Worm (Caenorhabditis elegans) whole organism, midembryonic: ENCODE data around the gene C07H4.1.

Source experiments
- T22C8.4 ChIP-seq: fragments of 200-800 bp; sonication (Bioruptor generic); IDR thresholded peaks from 2 replicates; pipeline ENCODE4 v1.3.6; 2022; ENCODE audit warnings: missing genetic modification characterization, missing compliant biosample characterization
- flt-1 ChIP-seq: fragments of 200-800 bp; sonication (Bioruptor generic); IDR thresholded peaks from 2 replicates; pipeline ENCODE4 v1.3.6; 2022; ENCODE audit warnings: missing genetic modification characterization, missing compliant biosample characterization
- med-1 ChIP-seq: sonication (generic microtip); optimal IDR thresholded peaks from 2 replicates; lab custom pipeline; 2017; ENCODE audit warnings: missing genetic modification characterization, mild to moderate bottlenecking, missing compliant biosample characterization, antibody characterized with exemption, missing genetic modification reagents; ENCODE audit not compliant: insufficient read depth
- ref-1 ChIP-seq: fragments of 200-800 bp; sonication (Bioruptor generic); conservative IDR thresholded peaks from 2 replicates; pipeline ENCODE4 v1.3.6; 2022; ENCODE audit warnings: missing genetic modification reagents, missing genetic modification characterization, missing compliant biosample characterization
- tab-1 ChIP-seq: fragments of 200-800 bp; sonication (Bioruptor generic); IDR thresholded peaks from 2 replicates; pipeline ENCODE4 v1.3.6; 2022; ENCODE audit warnings: missing genetic modification characterization, missing compliant biosample characterization
- ztf-23 ChIP-seq: fragments of 200-800 bp; sonication (Bioruptor generic); IDR thresholded peaks from 2 replicates; pipeline ENCODE4 v1.3.6; 2022; ENCODE audit warnings: missing genetic modification reagents, missing genetic modification characterization, missing compliant biosample characterization
- ztf-29 ChIP-seq: fragments of 200-800 bp; sonication (Bioruptor generic); IDR thresholded peaks from 2 replicates; pipeline ENCODE4 v1.3.6; 2022; ENCODE audit warnings: missing genetic modification reagents, missing genetic modification characterization, missing compliant biosample characterization

DNA sequence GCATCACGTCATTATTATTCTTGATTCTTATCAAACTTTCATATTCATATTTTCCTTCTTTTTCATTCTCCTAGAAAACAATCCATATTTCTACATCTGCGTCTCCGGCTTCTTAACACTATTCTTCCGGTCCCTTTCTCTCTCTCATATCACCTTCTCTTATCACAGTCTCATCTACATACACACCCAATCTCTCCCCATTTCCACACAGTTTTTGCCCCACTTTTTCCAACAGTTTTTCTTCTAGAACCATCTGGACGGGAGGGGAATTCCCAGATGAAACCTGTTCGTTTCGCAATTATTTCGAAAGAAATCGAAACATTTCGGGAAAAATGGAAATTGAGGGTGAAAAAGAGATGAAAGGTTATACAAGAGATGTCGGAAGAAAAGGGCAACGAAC is 34.6 kb upstream of the C07H4.1 start:
- TF ChIP-seq med-1 (GFP tag; lab: Kevin White, UChicago), result no peak
- TF ChIP-seq T22C8.4, result no peak
- no peak for TF ChIP-seq ref-1 (GFP tag; lab: Robert Waterston, UW)
- TF ChIP-seq tab-1, result no peak
- TF ChIP-seq flt-1 (GFP tag; lab: Robert Waterston, UW), result no peak
- TF ChIP-seq ztf-23, result no peak
- TF ChIP-seq ztf-29, result no peak
